Fruit fly (Drosophila melanogaster): Measurements from ENCODE around the gene CG7168.

The CG7168 gene

DNA sequence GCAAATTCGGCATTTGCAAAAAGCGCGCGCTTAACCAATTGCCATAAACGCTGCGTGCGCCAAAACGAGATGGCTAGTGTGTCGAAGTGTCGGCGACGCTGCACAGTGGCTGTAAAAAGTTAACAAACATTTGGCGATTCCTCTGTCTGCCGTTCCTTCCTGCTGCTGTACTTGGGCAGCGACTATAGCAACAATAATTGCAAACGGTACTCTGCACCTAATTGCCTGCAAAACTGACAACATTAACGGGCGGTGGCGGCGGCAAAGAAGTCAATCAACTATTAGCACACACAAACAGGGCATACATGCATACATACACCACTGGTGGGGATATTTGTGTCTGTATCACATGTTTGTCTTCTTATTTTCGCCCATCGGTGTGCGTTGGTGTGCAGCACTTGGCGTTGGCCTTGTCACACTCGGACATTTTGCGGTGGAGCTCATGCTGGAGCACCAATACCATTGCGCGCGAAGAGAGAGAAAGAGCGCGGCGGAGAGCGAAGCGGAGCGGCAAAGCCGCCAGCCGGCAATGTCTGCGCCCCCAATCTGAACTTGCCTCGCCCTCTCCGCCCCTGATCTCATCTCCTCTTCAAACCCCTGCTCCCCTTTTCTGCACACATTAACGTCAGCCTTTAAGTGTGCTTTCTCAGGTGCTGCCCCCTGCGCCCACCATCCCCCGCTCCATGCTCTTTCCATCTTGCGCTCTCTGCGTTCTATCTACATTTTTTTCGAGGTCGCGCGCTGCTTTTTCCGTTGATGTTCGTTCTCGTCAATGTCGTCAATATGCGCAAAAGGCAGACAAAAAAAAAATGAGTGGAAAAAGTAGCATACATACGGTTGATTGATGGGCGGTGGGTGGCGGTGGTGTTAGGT is 18.5 kb upstream of the CG7168 start (continued):
- TF ChIP-seq Hey (tag; optimal IDR thresholded peaks at IDR 0.05) (no peak), CG7786 (GFP tag; optimal IDR thresholded peaks at IDR 0.05) (no peak), CkIIα-i1 (GFP tag; IDR thresholded peaks at IDR 0.05) (no peak), TFAM (GFP tag; optimal IDR thresholded peaks at IDR 0.05) (no peak), insv (GFP tag; optimal IDR thresholded peaks at IDR 0.05) (no peak), CG7839 (tag; optimal IDR thresholded peaks at IDR 0.05) (no peak)

DNA sequence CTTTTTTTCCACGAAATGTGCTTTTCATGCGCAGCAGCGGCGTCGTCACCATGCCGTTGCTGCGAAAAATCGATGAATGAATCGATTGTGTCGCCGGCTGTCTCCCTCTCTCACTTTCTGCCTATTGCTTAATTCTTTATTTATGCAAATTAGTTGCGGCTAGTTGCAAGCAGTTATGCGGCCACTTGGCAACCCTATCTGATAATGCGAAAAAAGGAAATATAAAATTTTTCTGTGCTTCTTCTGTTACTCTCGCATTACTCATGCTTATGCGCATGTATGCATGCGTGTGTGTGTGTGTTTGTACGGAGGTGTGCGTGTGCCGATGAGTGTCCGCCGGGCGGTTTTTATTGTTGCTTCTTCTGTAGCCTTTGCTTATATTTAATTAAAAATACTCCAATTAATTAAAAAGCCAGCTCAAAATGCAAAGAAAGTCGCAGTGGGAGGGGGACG is 17.9 kb upstream of the CG7168 start:
- peak; percentile 35 for TF ChIP-seq lilli (GFP tag; optimal IDR thresholded peaks at IDR 0.05)
- TF ChIP-seq CG3281 (GFP tag; optimal IDR thresholded peaks at IDR 0.05), result peak; percentile 8
- peak; percentile 39 for TF ChIP-seq ems (GFP tag; optimal IDR thresholded peaks at IDR 0.05)
- TF ChIP-seq slou (GFP tag; optimal IDR thresholded peaks at IDR 0.05), result no peak
- TF ChIP-seq CG6765 (GFP tag; optimal IDR thresholded peaks at IDR 0.05), result peak; percentile 28
- TF ChIP-seq tup (GFP tag; optimal IDR thresholded peaks at IDR 0.05), result peak; percentile 1
- no peak for TF ChIP-seq Adf1 (GFP tag; IDR thresholded peaks at IDR 0.05)
- no peak for TF ChIP-seq Stat92E (GFP tag; optimal IDR thresholded peaks at IDR 0.05)
- peak; percentile 2 for TF ChIP-seq CG2120 (GFP tag; optimal IDR thresholded peaks at IDR 0.05)
- no peak for TF ChIP-seq CG9797 (GFP tag; optimal IDR thresholded peaks at IDR 0.05)
- TF ChIP-seq ttk (GFP tag; IDR thresholded peaks at IDR 0.05), result no peak
- no peak for TF ChIP-seq CG34224 (GFP tag; IDR thresholded peaks at IDR 0.05; ENCODE audit: partially characterized antibody)
- no peak for TF ChIP-seq CG7963 (GFP tag; IDR thresholded peaks at IDR 0.05; ENCODE audit: partially characterized antibody)
- TF ChIP-seq sens (GFP tag), result peak; percentile 60
- TF ChIP-seq ase (GFP tag; IDR thresholded peaks at IDR 0.05), result no peak
- TF ChIP-seq gsb (GFP tag; IDR thresholded peaks at IDR 0.05), result no peak
- no peak for TF ChIP-seq hth (optimal IDR thresholded peaks at IDR 0.05)
- TF ChIP-seq CG4282 (GFP tag; optimal IDR thresholded peaks at IDR 0.05), result peak; percentile 21
- no peak for TF ChIP-seq CG4730 (GFP tag; IDR thresholded peaks at IDR 0.05)
- TF ChIP-seq CG9609 (GFP tag; optimal IDR thresholded peaks at IDR 0.05), result no peak
- no peak for TF ChIP-seq D (optimal IDR thresholded peaks at IDR 0.05)
- TF ChIP-seq D (GFP tag; optimal IDR thresholded peaks at IDR 0.05), result no peak
- 0 out of 2 replicates have a peak, but pooled peaks have one; percentile 8 for TF ChIP-seq lmd (GFP tag; IDR thresholded peaks at IDR 0.05)
- TF ChIP-seq bigmax (GFP tag; optimal IDR thresholded peaks at IDR 0.05), result no peak
- TF ChIP-seq CG7745 (tag; optimal IDR thresholded peaks at IDR 0.05), result no peak
- no peak for TF ChIP-seq eve (GFP tag; optimal IDR thresholded peaks at IDR 0.05)
- no peak for TF ChIP-seq Ets65A (GFP tag)
- 0 out of 3 replicates have a peak, but pooled peaks have one; percentile 25 for TF ChIP-seq CG6175 (GFP tag; IDR thresholded peaks at IDR 0.05)
- TF ChIP-seq CG3847 (GFP tag; IDR thresholded peaks at IDR 0.05), result no peak
- TF ChIP-seq CG8388 (GFP tag; optimal IDR thresholded peaks at IDR 0.05), result no peak
- no peak for TF ChIP-seq CG13775 (GFP tag; optimal IDR thresholded peaks at IDR 0.05)
- no peak for TF ChIP-seq CG17328 (GFP tag; IDR thresholded peaks at IDR 0.05)
- TF ChIP-seq dysf (GFP tag; IDR thresholded peaks at IDR 0.05), result no peak
- TF ChIP-seq pfk (GFP tag; optimal IDR thresholded peaks at IDR 0.05), result peak; percentile 2
- TF ChIP-seq CG7357 (GFP tag; IDR thresholded peaks at IDR 0.05), result no peak
- TF ChIP-seq Chrac-16 (GFP tag; optimal IDR thresholded peaks at IDR 0.05), result peak; percentile 25
- TF ChIP-seq kay (GFP tag; optimal IDR thresholded peaks at IDR 0.05), result peak; percentile 70
- TF ChIP-seq CG17186 (GFP tag; optimal IDR thresholded peaks at IDR 0.05), result no peak
- TF ChIP-seq CG31441 (GFP tag; IDR thresholded peaks at IDR 0.05), result no peak
- TF ChIP-seq CG11560 (tag; IDR thresholded peaks at IDR 0.05), result no peak
- peak; percentile 49; the same call in 1 of the 3 replicates for TF ChIP-seq Dbx (GFP tag; IDR thresholded peaks at IDR 0.05)
- no peak for TF ChIP-seq Myb (GFP tag; optimal IDR thresholded peaks at IDR 0.05)
- peak; percentile 10; the same call in 1 of the 2 replicates for TF ChIP-seq rib (GFP tag; IDR thresholded peaks at IDR 0.05)
- peak; percentile 42 for TF ChIP-seq zfh2 (GFP tag; optimal IDR thresholded peaks at IDR 0.05)

Measured in whole organism, embryonic.